Fruit fly (Drosophila melanogaster): Measurements from ENCODE around the gene CG32240.

The CG32240 gene

DNA sequence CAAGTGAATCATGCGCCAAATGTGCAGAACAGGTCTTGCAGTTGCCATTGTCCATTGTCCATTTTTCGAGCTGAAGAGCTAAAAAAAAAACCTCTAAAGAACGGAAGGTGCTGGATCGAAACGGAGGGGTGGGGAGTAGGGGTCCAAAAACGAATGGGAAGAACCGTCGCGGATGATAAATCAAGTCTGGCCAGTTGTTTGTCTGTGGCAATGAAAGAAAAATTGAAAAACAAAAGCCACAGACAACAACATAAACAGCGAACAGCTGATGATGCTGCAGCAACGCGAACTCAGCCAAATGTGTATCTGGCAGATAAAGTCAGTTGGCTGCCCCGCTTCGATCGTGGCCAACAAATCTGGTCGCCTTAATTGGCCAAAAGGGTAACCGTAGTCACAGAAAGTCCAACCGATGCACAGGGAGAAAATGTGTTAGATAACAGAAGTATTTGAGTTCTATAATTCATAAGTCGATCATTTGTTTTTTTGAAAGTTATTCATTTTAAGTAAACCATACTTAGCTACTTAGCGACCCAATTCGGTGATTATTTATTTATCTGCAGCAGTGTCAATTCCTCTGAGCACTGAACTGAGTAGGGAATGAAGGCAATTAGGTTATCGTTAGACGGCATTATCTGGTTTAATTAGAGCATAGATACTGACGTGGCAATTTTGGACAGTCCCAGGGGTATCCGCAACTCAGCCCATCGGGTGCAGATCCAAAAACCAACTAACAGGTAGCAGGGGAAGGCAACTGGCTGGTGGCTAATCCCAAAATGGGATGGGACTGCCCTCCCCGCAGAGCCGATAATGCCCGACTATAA is 27.1 kb upstream of the CG32240 start (continued):
- TF ChIP-seq Smox (GFP tag; optimal IDR thresholded peaks at IDR 0.05) (peak; percentile 4), esn (GFP tag; optimal IDR thresholded peaks at IDR 0.05) (peak; percentile 32), CG10669 (GFP tag; optimal IDR thresholded peaks at IDR 0.05) (peak; percentile 24), CG3032 (tag; optimal IDR thresholded peaks at IDR 0.05) (no peak), fd85E (GFP tag; optimal IDR thresholded peaks at IDR 0.05) (no peak), CG10631 (GFP tag; optimal IDR thresholded peaks at IDR 0.05) (no peak), CG6854 (GFP tag; optimal IDR thresholded peaks at IDR 0.05) (no peak), CG34406 (GFP tag; optimal IDR thresholded peaks at IDR 0.05) (no peak), CG6163 (GFP tag; IDR thresholded peaks at IDR 0.05) (peak; percentile 16; the same call in 2 of the 3 replicates), Sox14 (GFP tag; optimal IDR thresholded peaks at IDR 0.05) (peak; percentile 10), Hr38 (GFP tag; optimal IDR thresholded peaks at IDR 0.05) (no peak), fkh (GFP tag; optimal IDR thresholded peaks at IDR 0.05) (no peak), topi (GFP tag; optimal IDR thresholded peaks at IDR 0.05) (no peak), CG3919 (GFP tag; optimal IDR thresholded peaks at IDR 0.05) (peak; percentile 9), dsx (GFP tag; optimal IDR thresholded peaks at IDR 0.05; ENCODE audit: poor library complexity, severe bottlenecking) (no peak), CG8632 (GFP tag; optimal IDR thresholded peaks at IDR 0.05) (no peak), Hr4 (GFP tag; optimal IDR thresholded peaks at IDR 0.05) (no peak)

DNA sequence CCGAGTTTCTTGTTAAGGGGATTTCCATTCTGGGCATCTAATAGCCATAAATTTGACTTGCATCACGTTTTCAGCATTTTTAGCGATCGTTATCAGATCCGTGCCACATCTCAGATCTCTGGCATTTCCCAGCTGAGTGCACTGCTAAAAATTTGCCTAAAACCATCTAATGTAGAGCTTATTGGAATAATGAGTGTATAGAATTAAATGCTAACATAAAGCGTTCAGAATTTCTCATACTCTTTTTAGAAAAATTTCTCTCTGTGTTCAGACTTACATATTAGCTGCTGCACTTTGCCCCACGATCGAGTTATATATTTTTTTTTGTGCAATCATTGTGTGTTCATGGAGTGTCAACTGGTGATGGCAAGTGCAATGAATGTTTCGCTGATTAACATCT is 26.3 kb upstream of the CG32240 start:
- TF ChIP-seq Eip78C (GFP tag) (peak; percentile 85), CG11294 (GFP tag; IDR thresholded peaks at IDR 0.05) (peak; percentile 39; the same call in 1 of the 2 replicates), CG6854 (GFP tag; optimal IDR thresholded peaks at IDR 0.05) (no peak), CG32006 (GFP tag; optimal IDR thresholded peaks at IDR 0.05) (peak; percentile 76), CG8319 (GFP tag; optimal IDR thresholded peaks at IDR 0.05) (no peak), Sox102F (GFP tag; optimal IDR thresholded peaks at IDR 0.05) (no peak), Ets96B (tag; optimal IDR thresholded peaks at IDR 0.05) (peak; percentile 35), Hr39 (GFP tag; optimal IDR thresholded peaks at IDR 0.05) (peak; percentile 45), achi (GFP tag; optimal IDR thresholded peaks at IDR 0.05) (peak; percentile 60), Hr38 (GFP tag; optimal IDR thresholded peaks at IDR 0.05) (no peak), CG11762 (GFP tag; optimal IDR thresholded peaks at IDR 0.05; ENCODE audit: insufficient read depth) (peak; percentile 3), Met (GFP tag; optimal IDR thresholded peaks at IDR 0.05) (peak; percentile 64), CG6163 (GFP tag; IDR thresholded peaks at IDR 0.05) (peak; percentile 77), OdsH (GFP tag; optimal IDR thresholded peaks at IDR 0.05) (peak; percentile 74), Blimp-1 (GFP tag; optimal IDR thresholded peaks at IDR 0.05) (no peak), cyc (GFP tag; optimal IDR thresholded peaks at IDR 0.05) (peak; percentile 1), CG6792 (GFP tag; optimal IDR thresholded peaks at IDR 0.05) (peak; percentile 17), Smox (GFP tag; optimal IDR thresholded peaks at IDR 0.05) (peak; percentile 10), Gug (GFP tag; IDR thresholded peaks at IDR 0.05) (peak; percentile 57; the same call in 1 of the 2 replicates), CG6808 (GFP tag; optimal IDR thresholded peaks at IDR 0.05) (no peak), fd85E (GFP tag; optimal IDR thresholded peaks at IDR 0.05) (no peak), eg (GFP tag; IDR thresholded peaks at IDR 0.05) (peak; percentile 74), Lpt (GFP tag; optimal IDR thresholded peaks at IDR 0.05) (peak; percentile 36), Sox15 (GFP tag; optimal IDR thresholded peaks at IDR 0.05) (no peak), CG7368 (GFP tag; optimal IDR thresholded peaks at IDR 0.05) (no peak), CG10631 (GFP tag; optimal IDR thresholded peaks at IDR 0.05) (peak; percentile 60), spab (GFP tag; optimal IDR thresholded peaks at IDR 0.05) (no peak), net (GFP tag; optimal IDR thresholded peaks at IDR 0.05) (peak; percentile 62), acj6 (GFP tag; optimal IDR thresholded peaks at IDR 0.05) (peak; percentile 54), lz (GFP tag; optimal IDR thresholded peaks at IDR 0.05) (peak; percentile 44), Ets21C (GFP tag; optimal IDR thresholded peaks at IDR 0.05) (peak; percentile 7), fkh (GFP tag; optimal IDR thresholded peaks at IDR 0.05) (no peak), salr (GFP tag; optimal IDR thresholded peaks at IDR 0.05) (peak in 1 of 2 experiments; percentile 67), CG11902 (GFP tag; optimal IDR thresholded peaks at IDR 0.05) (no peak), Hr4 (GFP tag; optimal IDR thresholded peaks at IDR 0.05) (peak; percentile 76), vri (GFP tag; optimal IDR thresholded peaks at IDR 0.05) (no peak), topi (GFP tag; optimal IDR thresholded peaks at IDR 0.05) (peak; percentile 40), pdm3 (GFP tag; optimal IDR thresholded peaks at IDR 0.05) (peak; percentile 65), CG31627 (GFP tag; optimal IDR thresholded peaks at IDR 0.05) (peak; percentile 24), dsx (GFP tag; optimal IDR thresholded peaks at IDR 0.05; ENCODE audit: poor library complexity, severe bottlenecking) (peak; percentile 0), svp (GFP tag) (peak; percentile 78)
